Fruit fly (Drosophila melanogaster) whole organism, embryonic: ENCODE data around the gene CG46270.

Experiments used
- Bdp1 ChIP-seq: fragments of 200-800 bp; sonication (Bioruptor generic); optimal IDR thresholded peaks from 3 replicates; lab custom pipeline; 2016; ENCODE audit warnings: missing biosample characterization, missing genetic modification characterization
- CG11085 ChIP-seq: fragments of 200-800 bp; sonication (Bioruptor generic); IDR thresholded peaks from 2 replicates; pipeline ENCODE4 v1.3.6; 2022; ENCODE audit warnings: missing biosample characterization, missing genetic modification characterization
- CG12299 ChIP-seq: fragments of 200-800 bp; sonication (Bioruptor generic); optimal IDR thresholded peaks from 2 replicates; lab custom pipeline; 2018; ENCODE audit warnings: missing biosample characterization, mild to moderate bottlenecking, missing genetic modification characterization
- CG12769 ChIP-seq: fragments of 200-800 bp; sonication (Bioruptor generic); optimal IDR thresholded peaks from 2 replicates; lab custom pipeline; 2019; ENCODE audit warnings: missing biosample characterization, mild to moderate bottlenecking, missing genetic modification characterization, moderate library complexity
- CG15514 ChIP-seq: fragments of 200-800 bp; sonication (Bioruptor generic); optimal IDR thresholded peaks from 3 replicates; lab custom pipeline; 2017; ENCODE audit warnings: missing biosample characterization, missing genetic modification characterization, mild to moderate bottlenecking, moderate library complexity, missing genetic modification reagents
- CG1647 ChIP-seq: fragments of 200-800 bp; sonication (Bioruptor generic); optimal IDR thresholded peaks from 3 replicates; lab custom pipeline; 2016; ENCODE audit warnings: missing biosample characterization, missing genetic modification characterization
- CG17361 ChIP-seq: fragments of 200-800 bp; sonication (Bioruptor generic); IDR thresholded peaks from 3 replicates; pipeline ENCODE4 v1.3.6; 2022; ENCODE audit warnings: missing biosample characterization, missing genetic modification characterization
- CG17612 ChIP-seq: fragments of 200-800 bp; sonication (Bioruptor generic); IDR thresholded peaks from 2 replicates; pipeline ENCODE4 v1.3.6; 2022; ENCODE audit warnings: missing biosample characterization, missing genetic modification characterization
- CG18011 ChIP-seq: fragments of 200-800 bp; sonication (Bioruptor generic); optimal IDR thresholded peaks from 2 replicates; lab custom pipeline; 2017; ENCODE audit warnings: missing biosample characterization, missing genetic modification characterization, mild to moderate bottlenecking, moderate library complexity, missing genotype
- CG18599 ChIP-seq: fragments of 200-800 bp; sonication (Bioruptor generic); optimal IDR thresholded peaks from 3 replicates; lab custom pipeline; 2017; ENCODE audit warnings: missing biosample characterization, missing genetic modification characterization, mild to moderate bottlenecking, moderate library complexity, missing genetic modification reagents
- CG3065 ChIP-seq: fragments of 200-800 bp; sonication (Bioruptor generic); optimal IDR thresholded peaks from 2 replicates; lab custom pipeline; 2016; ENCODE audit warnings: missing biosample characterization, missing genetic modification characterization
- CG43689 ChIP-seq: fragments of 200-800 bp; sonication (Bioruptor generic); IDR thresholded peaks from 2 replicates; pipeline ENCODE4 v1.3.6; 2022; ENCODE audit warnings: missing biosample characterization, missing genetic modification characterization
- CG4730 ChIP-seq: fragments of 200-800 bp; sonication (Bioruptor generic); IDR thresholded peaks from 2 replicates; pipeline ENCODE4 v1.3.6; 2022; ENCODE audit warnings: missing biosample characterization, missing genetic modification characterization
- CG7271 ChIP-seq: fragments of 200-800 bp; sonication (Bioruptor generic); optimal IDR thresholded peaks from 2 replicates; lab custom pipeline; 2018; ENCODE audit warnings: missing biosample characterization, mild to moderate bottlenecking, missing genetic modification characterization, moderate library complexity
- CG7357 ChIP-seq: fragments of 200-800 bp; sonication (Bioruptor generic); IDR thresholded peaks from 3 replicates; pipeline ENCODE4 v1.3.6; 2022; ENCODE audit warnings: missing biosample characterization, missing genetic modification characterization
- CG7556 ChIP-seq: fragments of 200-800 bp; sonication (Bioruptor generic); optimal IDR thresholded peaks from 2 replicates; lab custom pipeline; 2017; ENCODE audit warnings: missing biosample characterization, mild to moderate bottlenecking, missing genetic modification characterization
- CG7745 ChIP-seq: fragments of 200-800 bp; sonication (Bioruptor generic); optimal IDR thresholded peaks from 2 replicates; lab custom pipeline; 2018; ENCODE audit warnings: missing biosample characterization, mild to moderate bottlenecking, missing genetic modification characterization, moderate library complexity
- CG7987 ChIP-seq: fragments of 200-800 bp; sonication (Bioruptor generic); optimal IDR thresholded peaks from 2 replicates; lab custom pipeline; 2018; ENCODE audit warnings: missing biosample characterization, mild to moderate bottlenecking, missing genetic modification characterization, moderate library complexity
- CG8290 ChIP-seq, 3 experiments: fragments of 200-800 bp; sonication (Bioruptor generic); optimal IDR thresholded peaks; 2 replicates each; lab custom pipeline; 2016 to 2019; ENCODE audit warnings: missing biosample characterization in 3 of 3, missing genetic modification characterization in 3 of 3, mild to moderate bottlenecking in 2 of 3, moderate library complexity in 1 of 3
- CTCF ChIP-seq: fragments of 200-800 bp; sonication (Bioruptor generic); optimal IDR thresholded peaks from 2 replicates; lab custom pipeline; 2017; ENCODE audit warnings: missing biosample characterization, mild to moderate bottlenecking, missing genetic modification characterization, moderate library complexity
- CoRest ChIP-seq: fragments of 200-800 bp; sonication (Bioruptor generic); optimal IDR thresholded peaks from 3 replicates; lab custom pipeline; 2018; ENCODE audit warnings: missing biosample characterization, mild to moderate bottlenecking, missing genetic modification characterization, moderate library complexity
- Dip2 ChIP-seq: fragments of 200-800 bp; sonication (Bioruptor generic); IDR thresholded peaks from 2 replicates; pipeline ENCODE4 v1.3.6; 2022; ENCODE audit warnings: missing biosample characterization, missing genetic modification characterization
- Doc3 ChIP-seq: fragments of 200-800 bp; sonication (Bioruptor generic); IDR thresholded peaks from 3 replicates; pipeline ENCODE4 v1.3.6; 2022; ENCODE audit warnings: missing biosample characterization, missing genetic modification characterization; ENCODE audit not compliant: partially characterized antibody
- Eip74EF ChIP-seq, 2 experiments: fragments of 200-800 bp in 1 of 2; fragments of >200 bp in 1 of 2; sonication (Bioruptor generic) in 1 of 2; optimal IDR thresholded peaks; 2 replicates each; lab custom pipeline; 2017 to 2019; ENCODE audit warnings: missing biosample characterization in 2 of 2, missing genetic modification characterization in 2 of 2, mild to moderate bottlenecking in 1 of 2, moderate library complexity in 1 of 2
- Ets97D ChIP-seq: fragments of 200-800 bp; sonication (Bioruptor generic); optimal IDR thresholded peaks from 3 replicates; lab custom pipeline; 2016; ENCODE audit warnings: missing biosample characterization, missing genetic modification characterization
- Hand ChIP-seq: fragments of 200-800 bp; sonication (Bioruptor generic); optimal IDR thresholded peaks from 2 replicates; lab custom pipeline; 2017; ENCODE audit warnings: mild to moderate bottlenecking, missing biosample characterization, missing genetic modification reagents, missing genetic modification characterization
- Hr39 ChIP-seq: fragments of >200 bp; optimal IDR thresholded peaks from 2 replicates; lab custom pipeline; 2017
- Hr78 ChIP-seq, 2 experiments: fragments of 200-800 bp in 1 of 2; fragments of >200 bp in 1 of 2; sonication (Bioruptor generic) in 1 of 2; optimal IDR thresholded peaks; 2 replicates each; lab custom pipeline; 2017 to 2019; ENCODE audit warnings: missing biosample characterization in 2 of 2, missing genetic modification characterization in 2 of 2, mild to moderate bottlenecking in 1 of 2, moderate library complexity in 1 of 2
- Med ChIP-seq: fragments of 200-800 bp; sonication (Bioruptor generic); peaks from one replicate; lab custom pipeline; 2016; ENCODE audit warnings: missing biosample characterization, missing genetic modification characterization, mild to moderate bottlenecking, inconsistent platforms, moderate library complexity
- NC2α ChIP-seq: fragments of 200-800 bp; sonication (Bioruptor generic); optimal IDR thresholded peaks from 2 replicates; lab custom pipeline; 2016; ENCODE audit warnings: missing biosample characterization, missing genetic modification characterization
- Nf-YA ChIP-seq: fragments of 200-800 bp; sonication (Bioruptor generic); IDR thresholded peaks from 2 replicates; pipeline ENCODE4 v1.3.6; 2022; ENCODE audit warnings: missing biosample characterization, missing genetic modification characterization
- Ravus ChIP-seq: fragments of 200-800 bp; sonication (Bioruptor generic); IDR thresholded peaks from 2 replicates; pipeline ENCODE4 v1.3.6; 2022; ENCODE audit warnings: missing biosample characterization, missing genetic modification characterization
- Sry-β ChIP-seq: fragments of 200-800 bp; sonication (Bioruptor generic); optimal IDR thresholded peaks from 2 replicates; lab custom pipeline; 2018; ENCODE audit warnings: missing biosample characterization, mild to moderate bottlenecking, missing genetic modification characterization, moderate library complexity
- abd-A ChIP-seq: fragments of 200-800 bp; sonication (Bioruptor generic); optimal IDR thresholded peaks from 3 replicates; lab custom pipeline; 2019; ENCODE audit warnings: missing biosample characterization, mild to moderate bottlenecking, missing genetic modification characterization, moderate library complexity
- amos ChIP-seq: fragments of 200-800 bp; sonication (Bioruptor generic); IDR thresholded peaks from 2 replicates; pipeline ENCODE4 v1.3.6; 2022; ENCODE audit warnings: missing biosample characterization, missing genetic modification characterization; ENCODE audit not compliant: partially characterized antibody
- cwo ChIP-seq: fragments of 200-800 bp; sonication (Bioruptor generic); optimal IDR thresholded peaks from 3 replicates; lab custom pipeline; 2017; ENCODE audit warnings: missing biosample characterization, missing genetic modification characterization, mild to moderate bottlenecking, moderate library complexity, missing genetic modification reagents
- ems ChIP-seq: fragments of 200-800 bp; sonication (Bioruptor generic); optimal IDR thresholded peaks from 3 replicates; lab custom pipeline; 2016; ENCODE audit warnings: missing biosample characterization, missing genetic modification characterization
- fd102C ChIP-seq: fragments of 200-800 bp; sonication (Bioruptor generic); optimal IDR thresholded peaks from 2 replicates; lab custom pipeline; 2018; ENCODE audit warnings: missing biosample characterization, mild to moderate bottlenecking, missing genetic modification characterization, moderate library complexity
- fu2 ChIP-seq: fragments of 200-800 bp; sonication (Bioruptor generic); optimal IDR thresholded peaks from 2 replicates; lab custom pipeline; 2016; ENCODE audit warnings: missing biosample characterization, missing genetic modification characterization
- gcm ChIP-seq: fragments of 200-800 bp; sonication (Bioruptor generic); optimal IDR thresholded peaks from 2 replicates; lab custom pipeline; 2019; ENCODE audit warnings: missing biosample characterization, mild to moderate bottlenecking, missing genetic modification characterization, moderate library complexity
- grn ChIP-seq: fragments of 200-800 bp; sonication (Bioruptor generic); optimal IDR thresholded peaks from 3 replicates; lab custom pipeline; 2017; ENCODE audit warnings: missing biosample characterization, missing genetic modification characterization
- gsb-n ChIP-seq: fragments of 200-800 bp; sonication (Bioruptor generic); optimal IDR thresholded peaks from 3 replicates; lab custom pipeline; 2018; ENCODE audit warnings: missing biosample characterization, mild to moderate bottlenecking, missing genetic modification characterization
- ken ChIP-seq: fragments of 200-800 bp; sonication (Bioruptor generic); IDR thresholded peaks from 3 replicates; pipeline ENCODE4 v1.3.6; 2022; ENCODE audit warnings: missing biosample characterization, missing genetic modification characterization
- nau ChIP-seq: fragments of 200-800 bp; sonication (Bioruptor generic); optimal IDR thresholded peaks from 3 replicates; lab custom pipeline; 2017; ENCODE audit warnings: missing biosample characterization, mild to moderate bottlenecking, missing genetic modification characterization, missing genetic modification reagents
- pum ChIP-seq: fragments of 200-800 bp; sonication (Bioruptor generic); optimal IDR thresholded peaks from 2 replicates; lab custom pipeline; 2016; ENCODE audit warnings: missing biosample characterization, missing genetic modification characterization
- run ChIP-seq: fragments of 200-800 bp; sonication (Bioruptor generic); optimal IDR thresholded peaks from 3 replicates; lab custom pipeline; 2018; ENCODE audit warnings: missing biosample characterization, mild to moderate bottlenecking, missing genetic modification characterization
- so ChIP-seq: fragments of 200-800 bp; sonication (Bioruptor generic); IDR thresholded peaks from 3 replicates; pipeline ENCODE4 v1.3.6; 2022; ENCODE audit warnings: missing biosample characterization, missing genetic modification characterization
- unpg ChIP-seq: fragments of 200-800 bp; sonication (Bioruptor generic); optimal IDR thresholded peaks from 3 replicates; lab custom pipeline; 2018; ENCODE audit warnings: missing biosample characterization, mild to moderate bottlenecking, missing genetic modification characterization, moderate library complexity
- usp ChIP-seq: fragments of >200 bp; optimal IDR thresholded peaks from 2 replicates; lab custom pipeline; 2017; ENCODE audit warnings: missing biosample characterization, missing genetic modification characterization
- zf30C ChIP-seq: fragments of 200-800 bp; sonication (Bioruptor generic); optimal IDR thresholded peaks from 3 replicates; lab custom pipeline; 2018; ENCODE audit warnings: missing biosample characterization, mild to moderate bottlenecking, missing genetic modification characterization

Gene CG46270

DNA sequence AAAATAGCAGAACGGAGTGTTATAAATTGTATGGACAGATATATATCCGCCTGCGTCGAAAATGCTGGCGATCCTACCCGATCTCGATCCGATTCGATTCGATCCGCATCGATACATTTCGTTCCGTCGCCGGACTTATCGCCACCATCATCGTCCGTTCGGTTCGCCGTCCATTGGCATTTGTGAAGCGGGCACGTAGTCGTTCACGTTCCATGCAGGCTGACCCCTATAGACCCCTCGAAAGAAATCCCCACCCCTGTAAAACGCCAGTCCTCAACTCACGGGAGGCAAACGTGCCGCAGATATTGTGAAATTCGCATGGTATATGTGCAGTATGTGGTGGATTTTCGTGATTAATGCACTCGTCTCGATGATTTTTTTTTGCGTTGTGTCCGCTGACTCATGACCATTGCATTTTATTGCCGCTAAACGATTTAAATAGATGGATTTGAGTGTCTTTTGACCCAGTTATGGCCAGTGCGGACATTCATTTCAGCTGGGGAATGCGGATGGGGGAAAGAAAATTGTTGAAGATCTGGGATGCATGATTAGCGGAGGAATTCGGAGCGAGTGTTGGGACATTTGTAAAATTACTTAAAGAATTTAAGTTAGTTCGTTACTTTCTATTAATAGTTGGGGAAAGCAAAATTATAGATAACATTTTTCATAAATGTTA is 36.2 kb downstream of the CG46270 start (continued):
- TF ChIP-seq CG15514 (no peak), Bdp1 (GFP tag; lab: Kevin White, UChicago) (no peak), Hr78 (GFP tag; optimal IDR thresholded peaks at IDR 0.05; lab: Kevin White, UChicago) (peak in 1 of 2 experiments; percentile 43), pum (GFP tag; lab: Kevin White, UChicago) (no peak), CG3065 (no peak), amos (GFP tag; lab: Robert Waterston, UW) (no peak), Nf-YA (no peak), CG17361 (GFP tag; lab: Robert Waterston, UW) (no peak), cwo (GFP tag; lab: Kevin White, UChicago) (peak; percentile 95), ems (GFP tag; lab: Kevin White, UChicago) (no peak), Ravus (no peak), unpg (GFP tag; lab: Kevin White, UChicago) (no peak), NC2α (no peak), Ets97D (no peak), nau (GFP tag; lab: Kevin White, UChicago) (no peak), CG1647 (no peak), CG7745 (tag; lab: Kevin White, UChicago) (no peak), CG18011 (GFP tag; lab: Kevin White, UChicago) (no peak), Hr39 (no peak), Hand (GFP tag; lab: Kevin White, UChicago) (no peak), CG7357 (GFP tag; lab: Robert Waterston, UW) (no peak), gsb-n (tag; lab: Kevin White, UChicago) (peak; percentile 29), CG12299 (tag; lab: Kevin White, UChicago) (no peak), Dip2 (GFP tag; lab: Robert Waterston, UW) (no peak), run (no peak), abd-A (tag; lab: Kevin White, UChicago) (no peak), zf30C (GFP tag; lab: Kevin White, UChicago) (no peak), usp (no peak), CG11085 (GFP tag; lab: Robert Waterston, UW) (no peak), CG7987 (GFP tag; lab: Kevin White, UChicago) (no peak), fd102C (no peak), CG18599 (GFP tag; lab: Kevin White, UChicago) (no peak), CG7271 (tag; lab: Kevin White, UChicago) (no peak), so (no peak), Eip74EF (GFP tag; optimal IDR thresholded peaks at IDR 0.05; lab: Kevin White, UChicago) (no peak), gcm (GFP tag; lab: Kevin White, UChicago) (peak; percentile 72), grn (GFP tag; lab: Kevin White, UChicago) (peak; percentile 55), CTCF (GFP tag; lab: Kevin White, UChicago) (no peak), Med (GFP tag; lab: Kevin White, UChicago) (peak; percentile 10), CG12769 (tag; lab: Kevin White, UChicago) (peak; percentile 14), CG4730 (GFP tag; lab: Robert Waterston, UW) (no peak), fu2 (GFP tag; lab: Kevin White, UChicago) (no peak), CG7556 (GFP tag; lab: Kevin White, UChicago) (no peak), Doc3 (no peak), CG8290 (GFP tag; optimal IDR thresholded peaks at IDR 0.05; lab: Kevin White, UChicago) (no peak), CG8290 (tag; optimal IDR thresholded peaks at IDR 0.05; lab: Kevin White, UChicago) (peak in 1 of 2 experiments; percentile 8), CoRest (tag; lab: Kevin White, UChicago) (no peak), Sry-β (GFP tag; lab: Kevin White, UChicago) (no peak), CG17612 (GFP tag; lab: Robert Waterston, UW) (no peak), CG43689 (no peak), ken (GFP tag; lab: Robert Waterston, UW) (no peak)
